Fruit fly (Drosophila melanogaster) whole organism, pupa: ENCODE measurements around the gene Ddx56.
A peak's percentile ranks its signal among the peaks of the same experiment; 100 is the strongest.

Experiments used
- CG10348 ChIP-seq: fragments of 200-800 bp; sonication (Bioruptor generic); IDR thresholded peaks from 2 replicates; pipeline ENCODE4 v1.3.6; 2022; ENCODE audit warnings: missing biosample characterization, missing genetic modification characterization
- CG12605 ChIP-seq: fragments of 200-800 bp; sonication (Bioruptor generic); IDR thresholded peaks from 2 replicates; pipeline ENCODE4 v1.3.6; 2022; ENCODE audit warnings: missing biosample characterization, missing genetic modification characterization
- CG13204 ChIP-seq: fragments of 200-800 bp; sonication (Bioruptor generic); optimal IDR thresholded peaks from 2 replicates; lab custom pipeline; 2018; ENCODE audit warnings: missing biosample characterization, mild to moderate bottlenecking, missing genetic modification characterization, moderate library complexity
- CG14655 ChIP-seq: fragments of 200-800 bp; sonication (Bioruptor generic); optimal IDR thresholded peaks from 3 replicates; lab custom pipeline; 2017; ENCODE audit warnings: mild to moderate bottlenecking, missing biosample characterization, missing genetic modification reagents, missing genetic modification characterization
- CG15710 ChIP-seq: fragments of 200-800 bp; sonication (Bioruptor generic); optimal IDR thresholded peaks from 2 replicates; lab custom pipeline; 2018; ENCODE audit warnings: missing biosample characterization, mild to moderate bottlenecking, missing genetic modification characterization, moderate library complexity
- CG17806 ChIP-seq: fragments of 200-800 bp; sonication (Bioruptor generic); optimal IDR thresholded peaks from 2 replicates; lab custom pipeline; 2018; ENCODE audit warnings: missing biosample characterization, mild to moderate bottlenecking, missing genetic modification characterization, moderate library complexity
- CG32121 ChIP-seq: fragments of 200-800 bp; sonication (Bioruptor generic); IDR thresholded peaks from 2 replicates; pipeline ENCODE4 v1.3.6; 2022; ENCODE audit warnings: missing biosample characterization, missing genetic modification characterization
- CG34367 ChIP-seq: fragments of 200-800 bp; sonication (Bioruptor generic); optimal IDR thresholded peaks from 2 replicates; lab custom pipeline; 2018; ENCODE audit warnings: missing biosample characterization, mild to moderate bottlenecking, missing genetic modification characterization
- CG4496 ChIP-seq: fragments of 200-800 bp; sonication (Bioruptor generic); IDR thresholded peaks from 3 replicates; pipeline ENCODE4 v1.3.6; 2022; ENCODE audit warnings: missing biosample characterization, missing genetic modification characterization
- CG8159 ChIP-seq: fragments of 200-800 bp; sonication (Bioruptor generic); optimal IDR thresholded peaks from 3 replicates; lab custom pipeline; 2018; ENCODE audit warnings: missing biosample characterization, mild to moderate bottlenecking, missing genetic modification characterization, moderate library complexity
- CG8301 ChIP-seq: fragments of 200-800 bp; sonication (Bioruptor generic); optimal IDR thresholded peaks from 2 replicates; lab custom pipeline; 2018; ENCODE audit warnings: missing biosample characterization, mild to moderate bottlenecking, missing genetic modification characterization
- CG9948 ChIP-seq: fragments of 200-800 bp; sonication (Bioruptor generic); optimal IDR thresholded peaks from 2 replicates; lab custom pipeline; 2018; ENCODE audit warnings: missing biosample characterization, mild to moderate bottlenecking, missing genetic modification characterization, moderate library complexity
- D1 ChIP-seq: fragments of 200-800 bp; sonication (Bioruptor generic); optimal IDR thresholded peaks from 2 replicates; lab custom pipeline; 2018; ENCODE audit warnings: missing biosample characterization, mild to moderate bottlenecking, missing genetic modification characterization, moderate library complexity
- EcR ChIP-seq: fragments of 200-800 bp; sonication (Bioruptor generic); optimal IDR thresholded peaks from 3 replicates; lab custom pipeline; 2019; ENCODE audit warnings: missing biosample characterization, missing genetic modification characterization, mild to moderate bottlenecking, moderate library complexity, missing genetic modification reagents
- Ets98B ChIP-seq: fragments of 200-800 bp; sonication (Bioruptor generic); IDR thresholded peaks from 2 replicates; pipeline ENCODE4 v1.3.6; 2022; ENCODE audit warnings: missing biosample characterization, missing genetic modification characterization
- Pif1A ChIP-seq: fragments of 200-800 bp; sonication (Bioruptor generic); optimal IDR thresholded peaks from 3 replicates; lab custom pipeline; 2016; ENCODE audit warnings: missing biosample characterization, missing genetic modification characterization
- Pif1B ChIP-seq: fragments of 200-800 bp; sonication (Bioruptor generic); optimal IDR thresholded peaks from 3 replicates; lab custom pipeline; 2016; ENCODE audit warnings: missing biosample characterization, missing genetic modification characterization
- Snoo ChIP-seq: fragments of 200-800 bp; sonication (Bioruptor generic); optimal IDR thresholded peaks from 3 replicates; lab custom pipeline; 2017; ENCODE audit warnings: missing biosample characterization, mild to moderate bottlenecking, missing genetic modification characterization, inconsistent platforms
- fd96Ca ChIP-seq: fragments of 200-800 bp; sonication (Bioruptor generic); IDR thresholded peaks from 3 replicates; pipeline ENCODE4 v1.3.6; 2022; ENCODE audit warnings: missing biosample characterization, missing genetic modification characterization
- gl ChIP-seq: fragments of 200-800 bp; sonication (Bioruptor generic); optimal IDR thresholded peaks from 2 replicates; lab custom pipeline; 2018; ENCODE audit warnings: missing biosample characterization, mild to moderate bottlenecking, missing genetic modification characterization
- rn ChIP-seq: fragments of 200-800 bp; sonication (Bioruptor generic); IDR thresholded peaks from 2 replicates; pipeline ENCODE4 v1.3.6; 2022; ENCODE audit warnings: missing biosample characterization, missing genetic modification characterization

Ddx56 gene

DNA sequence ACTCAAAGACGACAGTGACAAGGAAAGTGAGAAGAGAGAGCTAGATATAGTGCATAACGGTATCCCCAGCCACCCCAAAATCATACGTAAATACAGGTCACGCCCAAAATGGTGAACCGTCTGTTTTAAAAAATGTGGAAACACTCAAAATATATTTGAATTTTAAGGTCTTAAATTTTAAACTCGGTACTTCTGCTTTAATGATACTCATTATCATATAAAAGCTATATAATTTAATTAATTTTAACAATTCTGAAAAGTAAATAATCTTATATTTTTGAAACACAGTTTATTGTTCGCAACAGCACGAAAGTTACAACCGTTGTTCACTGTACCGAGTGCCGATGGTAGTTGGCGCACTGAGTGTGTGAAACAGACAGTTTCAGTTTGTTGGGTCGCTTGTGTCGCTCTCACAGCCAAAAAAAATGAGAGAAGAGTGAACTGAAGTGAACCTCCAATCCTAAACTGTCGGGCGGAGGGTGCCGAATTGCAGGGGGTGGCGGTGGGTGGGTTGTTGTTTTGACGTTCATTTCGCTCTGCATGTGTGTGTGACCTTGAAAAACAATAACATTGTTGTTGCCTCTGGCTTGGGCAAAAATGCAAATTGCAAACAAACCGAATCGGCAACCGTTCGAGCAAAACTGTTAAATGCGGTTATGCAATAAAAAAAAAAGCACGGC, 21.3 kb downstream of the Ddx56 start:
- TF ChIP-seq fd96Ca (GFP tag; lab: Robert Waterston, UW): peak; percentile 80
- peak; percentile 69 for TF ChIP-seq CG9948 (tag; lab: Kevin White, UChicago)
- peak; percentile 86 for TF ChIP-seq CG4496 (GFP tag; lab: Robert Waterston, UW)
- no peak for TF ChIP-seq D1 (tag; lab: Kevin White, UChicago)
- TF ChIP-seq CG32121 (GFP tag; lab: Robert Waterston, UW): peak; percentile 92
- no peak for TF ChIP-seq CG14655 (GFP tag; lab: Kevin White, UChicago)
- TF ChIP-seq CG34367: peak; percentile 61
- TF ChIP-seq CG15710 (tag; lab: Kevin White, UChicago): peak; percentile 79
- TF ChIP-seq CG17806: peak; percentile 66
- TF ChIP-seq CG8301 (tag; lab: Kevin White, UChicago): peak; percentile 84
- TF ChIP-seq Pif1B (GFP tag; lab: Kevin White, UChicago): peak; percentile 68
- TF ChIP-seq rn: no peak
- peak; percentile 85 for TF ChIP-seq CG8159 (tag; lab: Kevin White, UChicago)
- peak; percentile 48 for TF ChIP-seq CG13204 (GFP tag; lab: Kevin White, UChicago)
- peak; percentile 78 for TF ChIP-seq Snoo (tag; lab: Kevin White, UChicago)
- TF ChIP-seq gl: peak; percentile 20
- TF ChIP-seq EcR: peak; percentile 28
- peak; percentile 57 for TF ChIP-seq CG12605 (GFP tag; lab: Robert Waterston, UW)
- no peak for TF ChIP-seq Pif1A
- TF ChIP-seq Ets98B (GFP tag; lab: Robert Waterston, UW): peak; percentile 77
- 0 out of 2 replicates have a peak, but pooled peaks have one; percentile 50 for TF ChIP-seq CG10348 (GFP tag; lab: Robert Waterston, UW)

DNA sequence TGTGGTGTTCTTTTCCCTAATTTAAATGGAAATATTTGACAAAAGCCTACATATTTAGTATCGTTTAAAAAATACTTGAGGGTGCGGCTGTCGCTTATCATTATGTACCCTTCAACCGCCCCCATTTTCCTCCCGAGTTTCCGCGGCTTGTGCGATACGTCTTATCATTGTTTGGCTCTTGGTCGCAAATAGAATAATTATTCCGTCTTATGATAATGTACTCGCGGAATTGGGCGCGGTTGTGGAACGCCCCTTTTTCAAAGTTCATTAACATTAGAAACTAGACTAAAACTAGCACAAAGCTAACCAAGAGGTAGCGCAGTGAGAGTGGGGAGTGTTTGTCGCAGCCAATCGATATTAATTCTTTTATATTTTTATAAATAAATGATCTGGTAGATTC, 22.3 kb downstream of the Ddx56 start:
- TF ChIP-seq CG10348 (GFP tag; lab: Robert Waterston, UW) (no peak), CG34367 (no peak), CG8159 (tag; lab: Kevin White, UChicago) (no peak), CG4496 (GFP tag; lab: Robert Waterston, UW) (no peak), EcR (no peak), Snoo (tag; lab: Kevin White, UChicago) (no peak), rn (no peak)
- TF ChIP-seq, all 21 proteins: peak for 0

DNA sequence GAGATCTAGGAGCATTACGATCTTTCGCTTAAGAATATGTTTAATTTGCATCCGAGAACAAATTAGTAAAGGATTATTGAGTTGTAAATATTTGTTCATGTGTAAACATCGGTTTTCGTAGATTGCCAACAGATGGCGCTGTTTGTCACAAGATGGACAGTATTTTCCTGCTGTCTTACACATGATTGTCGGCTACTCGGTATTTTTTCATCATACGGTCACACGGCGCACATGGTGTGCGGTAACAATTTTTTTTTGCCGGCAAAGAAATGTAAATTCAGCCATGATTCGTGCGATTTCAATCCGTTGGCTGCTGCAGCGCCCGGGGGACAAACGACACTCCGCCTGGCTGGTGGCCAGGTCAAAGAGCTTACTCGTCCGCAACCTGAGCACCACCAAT, 24.9 kb downstream of the Ddx56 start, which contains the start of the genes bbx and waw:
bbx (plus strand) TSS at position 151 of the 400 bp plus-strand sequence.
waw (plus strand) TSS at position 151 of the 400 bp plus-strand sequence.
- TF ChIP-seq CG14655 (GFP tag; lab: Kevin White, UChicago) (no peak), CG12605 (GFP tag; lab: Robert Waterston, UW) (no peak), CG34367 (no peak), rn (no peak), Pif1B (GFP tag; lab: Kevin White, UChicago) (no peak), Pif1A (no peak), CG10348 (GFP tag; lab: Robert Waterston, UW) (no peak), Snoo (tag; lab: Kevin White, UChicago) (peak; percentile 12), CG15710 (tag; lab: Kevin White, UChicago) (no peak), CG13204 (GFP tag; lab: Kevin White, UChicago) (no peak), fd96Ca (GFP tag; lab: Robert Waterston, UW) (no peak), CG4496 (GFP tag; lab: Robert Waterston, UW) (no peak), D1 (tag; lab: Kevin White, UChicago) (no peak), Ets98B (GFP tag; lab: Robert Waterston, UW) (no peak), CG9948 (tag; lab: Kevin White, UChicago) (no peak), CG8159 (tag; lab: Kevin White, UChicago) (peak; percentile 16), CG8301 (tag; lab: Kevin White, UChicago) (no peak), EcR (peak; percentile 54), CG17806 (no peak), gl (no peak), CG32121 (GFP tag; lab: Robert Waterston, UW) (no peak)

DNA sequence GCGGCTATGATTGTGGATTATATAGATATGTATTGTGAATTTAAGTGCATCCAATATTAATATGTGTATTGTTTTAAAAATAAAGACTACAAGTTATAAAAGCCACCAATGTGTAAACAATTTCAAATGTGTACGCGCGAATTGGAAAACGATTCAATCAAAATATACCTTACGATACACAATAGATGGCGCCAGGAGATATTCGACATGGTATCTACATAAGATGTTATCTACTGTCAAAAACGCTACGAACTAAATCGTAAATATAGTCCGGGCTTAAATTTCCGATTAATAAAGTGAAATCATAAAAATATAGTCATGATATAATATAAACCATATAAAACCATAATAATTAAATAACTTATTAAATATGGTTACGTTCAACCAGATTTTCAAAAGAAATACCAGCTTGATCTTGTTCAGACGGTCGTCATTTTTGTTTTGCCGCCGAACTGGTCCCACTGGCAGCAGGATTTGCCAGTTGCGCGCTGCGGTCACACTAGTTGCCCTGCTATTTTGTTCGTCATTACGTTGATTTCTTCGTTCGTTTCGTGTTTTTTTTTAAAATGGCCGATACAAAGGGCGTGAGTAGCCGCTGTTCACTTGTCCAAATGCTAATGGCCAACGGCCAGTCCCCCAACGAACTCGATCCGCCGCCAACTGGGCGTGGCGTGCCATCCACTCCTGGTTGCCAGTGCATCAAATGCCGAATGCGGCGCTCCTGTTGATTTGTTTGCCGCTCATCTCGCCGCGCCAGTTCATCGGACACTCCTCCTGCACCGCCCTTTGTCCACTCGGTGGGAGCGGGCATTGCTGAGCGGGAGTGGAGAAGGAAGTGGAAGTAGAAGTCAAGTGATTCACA, 29.7 kb downstream of the Ddx56 start, which contains the start of gene Septin1:
Septin1 (plus strand) TSS at position 477 of the 862 bp plus-strand sequence.
- TF ChIP-seq CG10348 (GFP tag; lab: Robert Waterston, UW) (no peak), CG4496 (GFP tag; lab: Robert Waterston, UW) (0 out of 3 replicates have a peak, but pooled peaks have one; percentile 19), Pif1A (no peak), Ets98B (GFP tag; lab: Robert Waterston, UW) (no peak), CG32121 (GFP tag; lab: Robert Waterston, UW) (no peak), EcR (peak; percentile 55)

DNA sequence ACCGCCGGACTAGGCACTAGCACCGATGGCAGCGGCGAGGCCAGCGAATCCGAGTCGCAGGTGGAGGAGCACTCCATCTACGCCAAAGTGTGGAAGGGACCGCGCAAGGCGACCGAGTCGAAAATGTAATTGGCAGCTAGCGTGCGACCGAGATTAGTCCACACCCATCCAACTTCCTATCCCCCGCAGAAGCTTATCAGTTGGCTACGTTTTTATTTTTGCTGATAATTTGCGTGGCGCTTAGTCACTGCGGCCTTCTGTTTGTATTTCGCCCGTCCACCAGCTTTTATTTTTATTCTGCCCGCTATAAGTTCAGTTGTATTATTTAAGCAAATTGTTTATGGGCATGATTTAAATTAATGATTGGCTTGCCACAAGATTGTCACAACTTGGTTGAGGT, 34.2 kb downstream of the Ddx56 start:
- no peak for TF ChIP-seq Pif1A
- TF ChIP-seq CG10348 (GFP tag; lab: Robert Waterston, UW): no peak
- TF ChIP-seq CG4496 (GFP tag; lab: Robert Waterston, UW): no peak
- no peak for TF ChIP-seq D1 (tag; lab: Kevin White, UChicago)
- no peak for TF ChIP-seq EcR
- TF ChIP-seq Snoo (tag; lab: Kevin White, UChicago): no peak
- TF ChIP-seq Pif1B (GFP tag; lab: Kevin White, UChicago): no peak
- no peak for TF ChIP-seq CG14655 (GFP tag; lab: Kevin White, UChicago)
- no peak for TF ChIP-seq CG32121 (GFP tag; lab: Robert Waterston, UW)
- no peak for TF ChIP-seq CG15710 (tag; lab: Kevin White, UChicago)
- TF ChIP-seq CG9948 (tag; lab: Kevin White, UChicago): no peak
- no peak for TF ChIP-seq CG8301 (tag; lab: Kevin White, UChicago)
- no peak for TF ChIP-seq fd96Ca (GFP tag; lab: Robert Waterston, UW)
- no peak for TF ChIP-seq rn
- TF ChIP-seq CG12605 (GFP tag; lab: Robert Waterston, UW): no peak
- TF ChIP-seq CG8159 (tag; lab: Kevin White, UChicago): no peak
- no peak for TF ChIP-seq CG13204 (GFP tag; lab: Kevin White, UChicago)
